Fruit fly (Drosophila melanogaster) whole organism, wandering third instar larva: ENCODE results near the gene CG10096.

Experiments
- OdsH ChIP-seq: fragments of 200-800 bp; sonication (Bioruptor generic); optimal IDR thresholded peaks from 2 replicates; lab custom pipeline; 2016; ENCODE audit warnings: missing biosample characterization, mild to moderate bottlenecking, missing genetic modification characterization
- br ChIP-seq: fragments of 200-800 bp; sonication (Bioruptor generic); optimal IDR thresholded peaks from 2 replicates; lab custom pipeline; 2016; ENCODE audit warnings: missing biosample characterization, missing genetic modification characterization
- ey ChIP-seq: fragments of 200-800 bp; sonication (Bioruptor generic); optimal IDR thresholded peaks from 2 replicates; lab custom pipeline; 2016; ENCODE audit warnings: missing biosample characterization, missing genetic modification characterization
- pan ChIP-seq: fragments of >200 bp; optimal IDR thresholded peaks from 2 replicates; lab custom pipeline; 2017
- psq ChIP-seq: fragments of 200-800 bp; sonication (Bioruptor generic); optimal IDR thresholded peaks from 3 replicates; lab custom pipeline; 2017; ENCODE audit warnings: missing biosample characterization, mild to moderate bottlenecking, missing genetic modification characterization, moderate library complexity
- usp ChIP-seq: fragments of >200 bp; optimal IDR thresholded peaks from 2 replicates; lab custom pipeline; 2017; ENCODE audit warnings: missing biosample characterization, missing genetic modification characterization

dm6 chr3R:12405134-12405533 is 9.4 kb upstream of the CG10096 start:
- TF ChIP-seq pan (lab: Kevin White, UChicago) (no peak), br (GFP tag; lab: Kevin White, UChicago) (no peak), ey (GFP tag; lab: Kevin White, UChicago) (no peak), psq (GFP tag; lab: Kevin White, UChicago) (no peak), OdsH (GFP tag; lab: Kevin White, UChicago) (no peak), usp (no peak)
